Fruit fly (Drosophila melanogaster): ENCODE results near the gene CG7453.

CG7453 gene

DNA sequence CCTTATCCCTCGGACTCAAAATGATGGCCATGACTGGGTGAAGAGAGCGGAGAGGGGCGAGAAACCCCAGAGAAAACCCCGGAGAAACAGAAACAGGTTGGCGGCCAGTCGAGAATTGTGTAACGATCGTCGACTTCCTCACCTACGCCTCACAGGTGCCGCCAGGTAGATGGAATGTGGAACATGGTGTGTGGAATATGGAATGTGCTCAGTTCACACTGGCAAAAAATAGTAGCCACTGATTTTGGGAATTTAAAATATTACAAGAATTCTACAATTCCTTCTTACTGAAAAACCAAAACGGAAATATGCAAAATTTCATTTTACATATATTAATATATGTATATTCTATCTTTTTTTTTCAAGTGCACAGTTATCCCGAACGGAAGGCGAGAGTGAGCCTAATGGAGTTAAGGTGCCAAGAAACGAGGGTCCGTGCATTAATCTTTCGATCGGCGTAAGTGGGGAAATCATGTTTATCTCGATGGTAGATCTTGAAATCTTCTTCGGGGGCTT lies 24.0 kb upstream of the CG7453 start (continued):
- peak; percentile 73 for TF ChIP-seq CG17359 (tag; optimal IDR thresholded peaks at IDR 0.05)
- no peak for TF ChIP-seq CG2129 (GFP tag; IDR thresholded peaks at IDR 0.05; ENCODE audit: partially characterized antibody)
- TF ChIP-seq sc (optimal IDR thresholded peaks at IDR 0.05), result no peak
- peak; percentile 73 for TF ChIP-seq sc (GFP tag; optimal IDR thresholded peaks at IDR 0.05)
- peak; percentile 2 for TF ChIP-seq slp2 (GFP tag; optimal IDR thresholded peaks at IDR 0.05)
- peak; percentile 73 for TF ChIP-seq tap (tag; optimal IDR thresholded peaks at IDR 0.05)
- peak; percentile 86 for TF ChIP-seq CG6689 (GFP tag; IDR thresholded peaks at IDR 0.05)
- peak; percentile 88 for TF ChIP-seq CG13775 (GFP tag; optimal IDR thresholded peaks at IDR 0.05)
- peak; percentile 62 for TF ChIP-seq ind (GFP tag; optimal IDR thresholded peaks at IDR 0.05)
- TF ChIP-seq NC2β (GFP tag; optimal IDR thresholded peaks at IDR 0.05), result peak; percentile 4
- no peak for TF ChIP-seq ERR (GFP tag; optimal IDR thresholded peaks at IDR 0.05)
- TF ChIP-seq ac (GFP tag; optimal IDR thresholded peaks at IDR 0.05), result peak; percentile 89
- TF ChIP-seq CG32767 (GFP tag; IDR thresholded peaks at IDR 0.05), result peak; percentile 52; the same call in 1 of the 2 replicates
- TF ChIP-seq dimm (GFP tag; IDR thresholded peaks at IDR 0.05), result peak; percentile 35; the same call in 1 of the 2 replicates
- no peak for TF ChIP-seq CG17186 (GFP tag; optimal IDR thresholded peaks at IDR 0.05)
- TF ChIP-seq CG6654 (GFP tag; optimal IDR thresholded peaks at IDR 0.05), result peak; percentile 28
- peak; percentile 67 for TF ChIP-seq CG4328 (GFP tag; optimal IDR thresholded peaks at IDR 0.05)
- TF ChIP-seq sob (GFP tag; IDR thresholded peaks at IDR 0.05), result peak; percentile 80
- TF ChIP-seq CG8924 (tag; optimal IDR thresholded peaks at IDR 0.05), result peak; percentile 88
- peak; percentile 78 for TF ChIP-seq CG9932 (GFP tag; IDR thresholded peaks at IDR 0.05)
- peak; percentile 47 for TF ChIP-seq CG15479 (GFP tag; optimal IDR thresholded peaks at IDR 0.05)
- TF ChIP-seq phol (tag; optimal IDR thresholded peaks at IDR 0.05), result peak; percentile 87
- peak; percentile 73 for TF ChIP-seq Atf6 (GFP tag; IDR thresholded peaks at IDR 0.05)
- peak; percentile 72 for TF ChIP-seq CG17385 (GFP tag; optimal IDR thresholded peaks at IDR 0.05)
- TF ChIP-seq Pdp1 (GFP tag; optimal IDR thresholded peaks at IDR 0.05), result peak; percentile 35 to 72
- no peak for TF ChIP-seq bigmax (GFP tag; optimal IDR thresholded peaks at IDR 0.05)
- peak; percentile 48 for TF ChIP-seq Fer2 (tag; optimal IDR thresholded peaks at IDR 0.05)
- TF ChIP-seq Dref (GFP tag; IDR thresholded peaks at IDR 0.05), result no peak
- TF ChIP-seq CrebB (tag; optimal IDR thresholded peaks at IDR 0.05), result peak; percentile 29
- no peak for TF ChIP-seq p53 (GFP tag; optimal IDR thresholded peaks at IDR 0.05)
- peak; percentile 52 for TF ChIP-seq CG1024 (GFP tag; IDR thresholded peaks at IDR 0.05)
- TF ChIP-seq gsb-n (tag; optimal IDR thresholded peaks at IDR 0.05), result peak; percentile 94
- peak; percentile 57 for TF ChIP-seq ro (GFP tag; IDR thresholded peaks at IDR 0.05)
- TF ChIP-seq jigr1 (GFP tag; IDR thresholded peaks at IDR 0.05), result no peak
- TF ChIP-seq Hr39 (optimal IDR thresholded peaks at IDR 0.05), result no peak
- peak; percentile 82 for TF ChIP-seq grau (tag; optimal IDR thresholded peaks at IDR 0.05)
- peak; percentile 65; the same call in 2 of the 3 replicates for TF ChIP-seq z (GFP tag; IDR thresholded peaks at IDR 0.05)
- TF ChIP-seq sima (GFP tag; optimal IDR thresholded peaks at IDR 0.05), result no peak
- TF ChIP-seq fu2 (GFP tag; optimal IDR thresholded peaks at IDR 0.05), result no peak
- no peak for TF ChIP-seq Dfd (GFP tag; optimal IDR thresholded peaks at IDR 0.05)
- peak; percentile 65 for TF ChIP-seq Taf1 (GFP tag; IDR thresholded peaks at IDR 0.05)
- TF ChIP-seq CG9876 (GFP tag; optimal IDR thresholded peaks at IDR 0.05), result no peak
- peak; percentile 59 to 64 for TF ChIP-seq Hr51 (GFP tag; optimal IDR thresholded peaks at IDR 0.05)
- peak; percentile 80 for TF ChIP-seq onecut (GFP tag; IDR thresholded peaks at IDR 0.05)
- peak; percentile 74 for TF ChIP-seq Nf-YB (GFP tag; optimal IDR thresholded peaks at IDR 0.05)
- peak; percentile 79 for TF ChIP-seq CG4730 (GFP tag; IDR thresholded peaks at IDR 0.05)
- peak; percentile 64 for TF ChIP-seq Max (GFP tag; optimal IDR thresholded peaks at IDR 0.05)
- TF ChIP-seq CG12391 (tag; optimal IDR thresholded peaks at IDR 0.05), result peak; percentile 89
- no peak for TF ChIP-seq Opbp (GFP tag; IDR thresholded peaks at IDR 0.05; ENCODE audit: partially characterized antibody)
- TF ChIP-seq Dip3 (GFP tag; optimal IDR thresholded peaks at IDR 0.05), result no peak
- no peak for TF ChIP-seq pb (GFP tag; optimal IDR thresholded peaks at IDR 0.05)
- peak; percentile 87 for TF ChIP-seq otp (GFP tag; IDR thresholded peaks at IDR 0.05)
